Worm (Caenorhabditis elegans): ENCODE results near the gene str-82.

- no peak for TF ChIP-seq snpc-4 (GFP tag; optimal IDR thresholded peaks at IDR 0.05)
- TF ChIP-seq snpc-4 (tag; optimal IDR thresholded peaks at IDR 0.05) = no peak
- TF ChIP-seq pha-4 (tag; optimal IDR thresholded peaks at IDR 0.05) = no peak
- no peak for TF ChIP-seq B0261.1 (tag; optimal IDR thresholded peaks at IDR 0.05)
Measured at ce11 chrV:3989070-3989469, 14.6 kb downstream of the str-82 start, which contains the start of gene nlp-27.

Measured in whole organism, young adult.